Worm (Caenorhabditis elegans) whole organism, L1 larva: ENCODE measurements around the gene ZK1098.2.

Experiments used
- alr-1 ChIP-seq: fragments of 200-800 bp; sonication (Bioruptor generic); optimal IDR thresholded peaks from 2 replicates; lab custom pipeline; 2018; ENCODE audit warnings: borderline replicate concordance, mild to moderate bottlenecking, missing genetic modification characterization, missing compliant biosample characterization
- fkh-10 ChIP-seq: sonication (generic microtip); optimal IDR thresholded peaks from 2 replicates; lab custom pipeline; 2017; ENCODE audit warnings: missing biosample characterization, missing genetic modification reagents, missing genetic modification characterization
- fos-1 ChIP-seq: fragments of 150-350 bp; optimal IDR thresholded peaks from 2 replicates; lab custom pipeline; 2014; ENCODE audit warnings: missing biosample characterization, missing genetic modification characterization
- lin-13 ChIP-seq: fragments of 150-350 bp; optimal IDR thresholded peaks from 2 replicates; lab custom pipeline; 2014; ENCODE audit warnings: missing biosample characterization, missing genetic modification reagents, missing genetic modification characterization
- lsy-2 ChIP-seq, 2 experiments: fragments of 150-350 bp; optimal IDR thresholded peaks; 2 replicates each; lab custom pipeline; 2014; ENCODE audit warnings: missing biosample characterization in 2 of 2, missing genetic modification characterization in 2 of 2
- nhr-11 ChIP-seq: fragments of 150-350 bp; optimal IDR thresholded peaks from 2 replicates; lab custom pipeline; 2014; ENCODE audit warnings: missing biosample characterization, missing genetic modification characterization
- nhr-237 ChIP-seq: fragments of 150-350 bp; optimal IDR thresholded peaks from 2 replicates; lab custom pipeline; 2014; ENCODE audit warnings: missing biosample characterization, missing genetic modification characterization
- nhr-77 ChIP-seq: fragments of 150-350 bp; optimal IDR thresholded peaks from 2 replicates; lab custom pipeline; 2014; ENCODE audit warnings: missing biosample characterization, missing genetic modification characterization
- snpc-4 ChIP-seq: fragments of 150-350 bp; optimal IDR thresholded peaks from 2 replicates; lab custom pipeline; 2014; ENCODE audit warnings: missing biosample characterization, missing genetic modification characterization
- sox-4 ChIP-seq: sonication (generic microtip); optimal IDR thresholded peaks from 2 replicates; lab custom pipeline; 2016; ENCODE audit warnings: missing genetic modification characterization, missing compliant biosample characterization
- tlp-1 ChIP-seq: fragments of 150-350 bp; optimal IDR thresholded peaks from 2 replicates; lab custom pipeline; 2014; ENCODE audit warnings: missing biosample characterization, missing genetic modification characterization

- TF ChIP-seq lsy-2 (tag; optimal IDR thresholded peaks at IDR 0.05; lab: Kevin White, UChicago) (no peak), nhr-237 (tag; lab: Kevin White, UChicago) (no peak), tlp-1 (tag; lab: Kevin White, UChicago) (no peak), nhr-77 (tag; lab: Kevin White, UChicago) (no peak), snpc-4 (no peak), fos-1 (tag; lab: Kevin White, UChicago) (no peak), sox-4 (no peak), alr-1 (tag; lab: Kevin White, UChicago) (no peak), lin-13 (GFP tag; lab: Kevin White, UChicago) (no peak), fkh-10 (GFP tag; lab: Kevin White, UChicago) (no peak), nhr-11 (no peak)
Measured at ce11 chrIII:9559381-9559881, 30.5 kb downstream of the ZK1098.2 start, which contains the start of gene C48B4.7.
